Fruit fly (Drosophila melanogaster) whole organism, embryonic: ENCODE data around the gene CG6951.

Source experiments
- Atf-2 ChIP-seq: fragments of 200-800 bp; sonication (Bioruptor generic); optimal IDR thresholded peaks from 2 replicates; lab custom pipeline; 2016; ENCODE audit warnings: missing biosample characterization, missing genetic modification characterization
- BEAF-32 ChIP-seq: fragments of 200-800 bp; sonication (Bioruptor generic); optimal IDR thresholded peaks from 3 replicates; lab custom pipeline; 2017; ENCODE audit warnings: missing biosample characterization, missing genetic modification characterization, mild to moderate bottlenecking, moderate library complexity, missing genetic modification reagents
- CG1024 ChIP-seq: fragments of 200-800 bp; sonication (Bioruptor generic); IDR thresholded peaks from 2 replicates; pipeline ENCODE4 v1.3.6; 2022; ENCODE audit warnings: missing biosample characterization, missing genetic modification characterization
- CG10267 ChIP-seq: fragments of 200-800 bp; sonication (Bioruptor generic); optimal IDR thresholded peaks from 2 replicates; lab custom pipeline; 2018; ENCODE audit warnings: missing biosample characterization, mild to moderate bottlenecking, missing genetic modification characterization, moderate library complexity
- CG11696 ChIP-seq: fragments of 200-800 bp; sonication (Bioruptor generic); IDR thresholded peaks from 2 replicates; pipeline ENCODE4 v1.3.6; 2022; ENCODE audit warnings: missing biosample characterization, missing genetic modification characterization
- CG14014 ChIP-seq: fragments of 200-800 bp; sonication (Bioruptor generic); IDR thresholded peaks from 2 replicates; pipeline ENCODE4 v1.3.6; 2022; ENCODE audit warnings: missing biosample characterization, missing genetic modification characterization
- CG14860 ChIP-seq: fragments of 200-800 bp; sonication (Bioruptor generic); IDR thresholded peaks from 3 replicates; pipeline ENCODE4 v1.3.6; 2022; ENCODE audit warnings: missing biosample characterization, missing genetic modification characterization; ENCODE audit not compliant: partially characterized antibody
- CG15601 ChIP-seq: fragments of 200-800 bp; sonication (Bioruptor generic); optimal IDR thresholded peaks from 3 replicates; lab custom pipeline; 2019; ENCODE audit warnings: missing biosample characterization, mild to moderate bottlenecking, missing genetic modification characterization, moderate library complexity
- CG1603 ChIP-seq: fragments of 200-800 bp; sonication (Bioruptor generic); optimal IDR thresholded peaks from 2 replicates; lab custom pipeline; 2019; ENCODE audit warnings: missing biosample characterization, mild to moderate bottlenecking, missing genetic modification characterization, moderate library complexity
- CG16813 ChIP-seq: fragments of 200-800 bp; sonication (Bioruptor generic); IDR thresholded peaks from 3 replicates; pipeline ENCODE4 v1.3.6; 2022; ENCODE audit warnings: missing biosample characterization, missing genetic modification characterization; ENCODE audit not compliant: partially characterized antibody
- CG18476 ChIP-seq: fragments of 200-800 bp; sonication (Bioruptor generic); optimal IDR thresholded peaks from 2 replicates; lab custom pipeline; 2016; ENCODE audit warnings: missing biosample characterization, mild to moderate bottlenecking, missing genetic modification characterization
- CG32532 ChIP-seq: fragments of 200-800 bp; sonication (Bioruptor generic); IDR thresholded peaks from 2 replicates; pipeline ENCODE4 v1.3.6; 2022; ENCODE audit warnings: missing biosample characterization, missing genetic modification characterization
- CG4282 ChIP-seq: fragments of 200-800 bp; sonication (Bioruptor generic); optimal IDR thresholded peaks from 2 replicates; lab custom pipeline; 2016; ENCODE audit warnings: missing biosample characterization, missing genetic modification characterization
- CG4424 ChIP-seq: fragments of 200-800 bp; sonication (Bioruptor generic); optimal IDR thresholded peaks from 3 replicates; lab custom pipeline; 2016; ENCODE audit warnings: missing biosample characterization, missing genetic modification characterization
- CG4820 ChIP-seq: fragments of 200-800 bp; sonication (Bioruptor generic); optimal IDR thresholded peaks from 3 replicates; lab custom pipeline; 2016; ENCODE audit warnings: missing biosample characterization, missing genetic modification characterization
- CG7556 ChIP-seq: fragments of 200-800 bp; sonication (Bioruptor generic); optimal IDR thresholded peaks from 2 replicates; lab custom pipeline; 2017; ENCODE audit warnings: missing biosample characterization, mild to moderate bottlenecking, missing genetic modification characterization
- CG8478 ChIP-seq: fragments of >200 bp; optimal IDR thresholded peaks from 2 replicates; lab custom pipeline; 2018
- CHES-1-like ChIP-seq: fragments of 200-800 bp; sonication (Bioruptor generic); optimal IDR thresholded peaks from 2 replicates; lab custom pipeline; 2016; ENCODE audit warnings: missing biosample characterization, missing genetic modification characterization
- Dip3 ChIP-seq: fragments of 200-800 bp; sonication (Bioruptor generic); optimal IDR thresholded peaks from 3 replicates; lab custom pipeline; 2016; ENCODE audit warnings: missing biosample characterization, missing genetic modification characterization
- Doc2 ChIP-seq: fragments of 200-800 bp; sonication (Bioruptor generic); IDR thresholded peaks from 2 replicates; pipeline ENCODE4 v1.3.6; 2022; ENCODE audit warnings: missing biosample characterization, missing genetic modification characterization
- Gsc ChIP-seq: fragments of 200-800 bp; sonication (Bioruptor generic); IDR thresholded peaks from 2 replicates; pipeline ENCODE4 v1.3.6; 2022; ENCODE audit warnings: missing biosample characterization, missing genetic modification characterization
- H15 ChIP-seq: fragments of 200-800 bp; sonication (Bioruptor generic); IDR thresholded peaks from 3 replicates; pipeline ENCODE4 v1.3.6; 2022; ENCODE audit warnings: missing biosample characterization, missing genetic modification characterization
- H2.0 ChIP-seq: fragments of 200-800 bp; sonication (Bioruptor generic); IDR thresholded peaks from 2 replicates; pipeline ENCODE4 v1.3.6; 2022; ENCODE audit warnings: missing biosample characterization, missing genetic modification characterization
- HLH54F ChIP-seq: fragments of 200-800 bp; sonication (Bioruptor generic); optimal IDR thresholded peaks from 3 replicates; lab custom pipeline; 2016; ENCODE audit warnings: missing biosample characterization, missing genetic modification characterization
- HmgD ChIP-seq: fragments of 200-800 bp; sonication (Bioruptor generic); optimal IDR thresholded peaks from 3 replicates; lab custom pipeline; 2016; ENCODE audit warnings: missing biosample characterization, missing genetic modification characterization
- Hsf ChIP-seq: fragments of 200-800 bp; sonication (Bioruptor generic); optimal IDR thresholded peaks from 3 replicates; lab custom pipeline; 2016; ENCODE audit warnings: missing biosample characterization, missing genetic modification characterization
- Lpt ChIP-seq: fragments of >200 bp; optimal IDR thresholded peaks from 2 replicates; lab custom pipeline; 2018; ENCODE audit warnings: missing biosample characterization, missing genetic modification characterization
- Med ChIP-seq: fragments of 200-800 bp; sonication (Bioruptor generic); peaks from one replicate; lab custom pipeline; 2016; ENCODE audit warnings: missing biosample characterization, missing genetic modification characterization, mild to moderate bottlenecking, inconsistent platforms, moderate library complexity
- NC2β ChIP-seq: fragments of 200-800 bp; sonication (Bioruptor generic); optimal IDR thresholded peaks from 2 replicates; lab custom pipeline; 2016; ENCODE audit warnings: missing biosample characterization, missing genetic modification characterization
- Neu2 ChIP-seq: fragments of 200-800 bp; sonication (Bioruptor generic); optimal IDR thresholded peaks from 3 replicates; lab custom pipeline; 2016; ENCODE audit warnings: missing biosample characterization, missing genetic modification characterization, borderline replicate concordance
- Rx ChIP-seq: fragments of 200-800 bp; sonication (Bioruptor generic); IDR thresholded peaks from 2 replicates; pipeline ENCODE4 v1.3.6; 2022; ENCODE audit warnings: missing biosample characterization, missing genetic modification characterization
- Stat92E ChIP-seq, 3 experiments: fragments of >200 bp in 2 of 3; fragments of 200-800 bp in 1 of 3; sonication (Bioruptor generic) in 1 of 3; optimal IDR thresholded peaks; 2 replicates each; lab custom pipeline; 2017 to 2019; ENCODE audit warnings: missing biosample characterization in 3 of 3, missing genetic modification characterization in 3 of 3, mild to moderate bottlenecking in 1 of 3, moderate library complexity in 1 of 3
- az2 ChIP-seq: fragments of 200-800 bp; sonication (Bioruptor generic); optimal IDR thresholded peaks from 3 replicates; lab custom pipeline; 2016; ENCODE audit warnings: missing biosample characterization, missing genetic modification characterization
- cg ChIP-seq: fragments of 200-800 bp; sonication (Bioruptor generic); optimal IDR thresholded peaks from 3 replicates; lab custom pipeline; 2019; ENCODE audit warnings: missing biosample characterization, mild to moderate bottlenecking, missing genetic modification characterization, moderate library complexity
- dati ChIP-seq: fragments of 200-800 bp; sonication (Bioruptor generic); IDR thresholded peaks from 2 replicates; pipeline ENCODE4 v1.3.6; 2022; ENCODE audit warnings: missing biosample characterization, missing genetic modification characterization
- dm ChIP-seq: fragments of 200-800 bp; sonication (Bioruptor generic); optimal IDR thresholded peaks from 3 replicates; lab custom pipeline; 2016; ENCODE audit warnings: missing biosample characterization, missing genetic modification characterization
- esg ChIP-seq: fragments of 200-800 bp; sonication (Bioruptor generic); conservative IDR thresholded peaks from 2 replicates; pipeline ENCODE4 v1.3.6; 2022; ENCODE audit warnings: missing biosample characterization, missing genetic modification characterization
- fd64A ChIP-seq: fragments of 200-800 bp; sonication (Bioruptor generic); optimal IDR thresholded peaks from 3 replicates; lab custom pipeline; 2018; ENCODE audit warnings: missing biosample characterization, mild to moderate bottlenecking, missing genetic modification characterization
- ftz-f1 ChIP-seq: fragments of 200-800 bp; sonication (Bioruptor generic); optimal IDR thresholded peaks from 2 replicates; lab custom pipeline; 2016; ENCODE audit warnings: missing biosample characterization, missing genetic modification characterization
- gfzf ChIP-seq: fragments of 200-800 bp; sonication (Bioruptor generic); optimal IDR thresholded peaks from 2 replicates; lab custom pipeline; 2016; ENCODE audit warnings: missing biosample characterization, mild to moderate bottlenecking, missing genetic modification characterization, moderate library complexity
- gt ChIP-seq: fragments of 200-800 bp; sonication (Bioruptor generic); IDR thresholded peaks from 2 replicates; pipeline ENCODE4 v1.3.6; 2022; ENCODE audit warnings: missing biosample characterization, missing genetic modification characterization
- ind ChIP-seq: fragments of 200-800 bp; sonication (Bioruptor generic); optimal IDR thresholded peaks from 3 replicates; lab custom pipeline; 2016; ENCODE audit warnings: missing biosample characterization, missing genetic modification characterization
- lmd ChIP-seq: fragments of 200-800 bp; sonication (Bioruptor generic); IDR thresholded peaks from 2 replicates; pipeline ENCODE4 v1.3.6; 2022; ENCODE audit warnings: missing biosample characterization, missing genetic modification characterization
- nmo ChIP-seq: fragments of 200-800 bp; sonication (Bioruptor generic); optimal IDR thresholded peaks from 2 replicates; lab custom pipeline; 2018; ENCODE audit warnings: missing biosample characterization, mild to moderate bottlenecking, missing genetic modification characterization, moderate library complexity
- p53 ChIP-seq: fragments of 200-800 bp; sonication (Bioruptor generic); optimal IDR thresholded peaks from 2 replicates; lab custom pipeline; 2016; ENCODE audit warnings: missing biosample characterization, missing genetic modification characterization
- pros ChIP-seq: fragments of 200-800 bp; sonication (Bioruptor generic); optimal IDR thresholded peaks from 3 replicates; lab custom pipeline; 2019; ENCODE audit warnings: missing biosample characterization, mild to moderate bottlenecking, missing genetic modification characterization, moderate library complexity
- row ChIP-seq: fragments of 200-800 bp; sonication (Bioruptor generic); IDR thresholded peaks from 3 replicates; pipeline ENCODE4 v1.3.6; 2022; ENCODE audit warnings: missing biosample characterization, missing genetic modification characterization
- salm ChIP-seq: fragments of 200-800 bp; sonication (Bioruptor generic); optimal IDR thresholded peaks from 2 replicates; lab custom pipeline; 2018; ENCODE audit warnings: missing biosample characterization, mild to moderate bottlenecking, missing genetic modification characterization
- slp2 ChIP-seq: fragments of 200-800 bp; sonication (Bioruptor generic); optimal IDR thresholded peaks from 2 replicates; lab custom pipeline; 2016; ENCODE audit warnings: missing biosample characterization, missing genetic modification characterization
- so ChIP-seq: fragments of 200-800 bp; sonication (Bioruptor generic); IDR thresholded peaks from 3 replicates; pipeline ENCODE4 v1.3.6; 2022; ENCODE audit warnings: missing biosample characterization, missing genetic modification characterization
- tio ChIP-seq: fragments of 200-800 bp; sonication (Bioruptor generic); optimal IDR thresholded peaks from 2 replicates; lab custom pipeline; 2017; ENCODE audit warnings: missing biosample characterization, missing genetic modification characterization, inconsistent platforms
- unc-4 ChIP-seq: fragments of 200-800 bp; sonication (Bioruptor generic); IDR thresholded peaks from 2 replicates; pipeline ENCODE4 v1.3.6; 2022; ENCODE audit warnings: missing biosample characterization, missing genetic modification characterization; ENCODE audit not compliant: partially characterized antibody

CG6951 gene

DNA sequence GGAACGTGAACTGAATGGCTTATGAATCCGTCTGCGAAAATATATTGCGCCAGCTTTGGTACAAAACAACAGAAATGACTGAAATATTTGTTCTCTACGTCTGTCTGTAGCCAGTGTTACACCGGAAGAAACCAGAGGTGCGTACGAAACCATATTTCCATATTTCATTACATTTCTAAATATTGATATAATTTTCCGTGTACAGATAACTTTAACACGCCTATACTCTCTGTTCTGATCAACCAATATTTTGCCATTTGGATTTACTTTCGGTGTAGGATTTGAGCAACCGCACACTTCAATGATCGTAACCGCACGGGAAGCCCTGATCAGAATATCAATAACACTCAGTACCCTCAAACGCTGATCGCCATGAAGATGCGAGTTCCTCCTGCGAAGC, 46.3 kb upstream of the CG6951 start (continued):
- TF ChIP-seq tio (GFP tag; lab: Kevin White, UChicago): peak; percentile 37
- no peak for TF ChIP-seq dati (GFP tag; lab: Robert Waterston, UW)
- no peak for TF ChIP-seq CG1024
- TF ChIP-seq Neu2: no peak
- TF ChIP-seq row (GFP tag; lab: Robert Waterston, UW): peak; percentile 68
- TF ChIP-seq Stat92E (GFP tag; optimal IDR thresholded peaks at IDR 0.05; lab: Kevin White, UChicago): no peak
- peak; percentile 17 for TF ChIP-seq CG18476 (GFP tag; lab: Kevin White, UChicago)
- TF ChIP-seq dm (GFP tag; lab: Kevin White, UChicago): no peak
- no peak for TF ChIP-seq CG15601 (tag; lab: Kevin White, UChicago)
- TF ChIP-seq nmo: peak; percentile 40
- TF ChIP-seq Med (GFP tag; lab: Kevin White, UChicago): peak; percentile 90
- no peak for TF ChIP-seq CG4282
- peak; percentile 60 for TF ChIP-seq CG1603 (tag; lab: Kevin White, UChicago)
- TF ChIP-seq CG4820 (GFP tag; lab: Kevin White, UChicago): peak; percentile 8
- TF ChIP-seq so: peak; percentile 70; the same call in 1 of the 3 replicates
- TF ChIP-seq lmd: peak; percentile 43; the same call in 1 of the 2 replicates
- no peak for TF ChIP-seq pros (GFP tag; lab: Kevin White, UChicago)
- TF ChIP-seq Lpt: no peak
- peak; percentile 1 for TF ChIP-seq az2 (GFP tag; lab: Kevin White, UChicago)
- TF ChIP-seq Atf-2: no peak
- TF ChIP-seq ftz-f1 (GFP tag; lab: Kevin White, UChicago): no peak
- no peak for TF ChIP-seq Doc2 (GFP tag; lab: Robert Waterston, UW)
- peak; percentile 59 for TF ChIP-seq CG32532 (GFP tag; lab: Robert Waterston, UW)
- TF ChIP-seq CG14014 (GFP tag; lab: Robert Waterston, UW): peak; percentile 65
- no peak for TF ChIP-seq CG16813
- TF ChIP-seq CG4424 (GFP tag; lab: Kevin White, UChicago): peak; percentile 29
- 0 out of 2 replicates have a peak, but pooled peaks have one; percentile 26 for TF ChIP-seq CG11696
- TF ChIP-seq CG8478 (lab: Kevin White, UChicago): no peak
- no peak for TF ChIP-seq Gsc (GFP tag; lab: Robert Waterston, UW)
- peak; percentile 1 for TF ChIP-seq CG10267 (tag; lab: Kevin White, UChicago)
- TF ChIP-seq salm: no peak
- no peak for TF ChIP-seq CHES-1-like (GFP tag; lab: Kevin White, UChicago)
- TF ChIP-seq ind (GFP tag; lab: Kevin White, UChicago): peak; percentile 47
- peak; percentile 29 for TF ChIP-seq HLH54F
- peak; percentile 17 for TF ChIP-seq slp2 (GFP tag; lab: Kevin White, UChicago)
- TF ChIP-seq CG14860 (GFP tag; lab: Robert Waterston, UW): no peak
- no peak for TF ChIP-seq p53
- no peak for TF ChIP-seq Rx (GFP tag; lab: Robert Waterston, UW)
- TF ChIP-seq fd64A (GFP tag; lab: Kevin White, UChicago): no peak
- TF ChIP-seq gfzf: no peak
- TF ChIP-seq HmgD (GFP tag; lab: Kevin White, UChicago): no peak
- TF ChIP-seq CG7556 (GFP tag; lab: Kevin White, UChicago): no peak
- TF ChIP-seq Dip3: peak; percentile 22
- no peak for TF ChIP-seq BEAF-32 (GFP tag; lab: Kevin White, UChicago)
- no peak for TF ChIP-seq NC2β (GFP tag; lab: Kevin White, UChicago)
- TF ChIP-seq H15 (GFP tag; lab: Robert Waterston, UW): 0 out of 3 replicates have a peak, but pooled peaks have one; percentile 38
- 0 out of 2 replicates have a peak, but pooled peaks have one; percentile 10 for TF ChIP-seq H2.0 (GFP tag; lab: Robert Waterston, UW)
- TF ChIP-seq esg (GFP tag; lab: Robert Waterston, UW): peak; percentile 57; the same call in 1 of the 2 replicates
- no peak for TF ChIP-seq gt (GFP tag; lab: Robert Waterston, UW)
- no peak for TF ChIP-seq cg (GFP tag; lab: Kevin White, UChicago)
- TF ChIP-seq unc-4 (GFP tag; lab: Robert Waterston, UW): no peak
- peak; percentile 40 for TF ChIP-seq Hsf (GFP tag; lab: Kevin White, UChicago)
